Worm (Caenorhabditis elegans): ENCODE measurements around the gene xtr-2.

The xtr-2 gene

ce11 chrX:12341338-12341737 lies 26.0 kb downstream of the xtr-2 start, which contains the start of gene zig-2:
zig-2 (minus strand) TSS chrX:12341438.
- TF ChIP-seq ztf-29 (GFP tag; IDR thresholded peaks at IDR 0.05) (no peak), flt-1 (GFP tag; IDR thresholded peaks at IDR 0.05) (no peak), tab-1 (GFP tag; IDR thresholded peaks at IDR 0.05) (no peak), ref-1 (GFP tag; conservative IDR thresholded peaks at IDR 0.05) (no peak), cog-1 (tag; optimal IDR thresholded peaks at IDR 0.05) (no peak), ztf-23 (GFP tag; IDR thresholded peaks at IDR 0.05) (no peak), T22C8.4 (GFP tag; IDR thresholded peaks at IDR 0.05) (no peak), med-1 (GFP tag; optimal IDR thresholded peaks at IDR 0.05; ENCODE audit: insufficient read depth) (no peak), klf-2 (GFP tag; conservative IDR thresholded peaks at IDR 0.05) (no peak)

ce11 chrX:12343279-12343678 lies 27.9 kb downstream of the xtr-2 start, which contains the start of the genes nspc-9 and nspc-10:
nspc-9 (minus strand) TSS chrX:12343379.
nspc-10 (plus strand) TSS chrX:12343609.
- TF ChIP-seq ref-1 (GFP tag; conservative IDR thresholded peaks at IDR 0.05) (no peak), ztf-29 (GFP tag; IDR thresholded peaks at IDR 0.05) (no peak)

- no peak for TF ChIP-seq T22C8.4 (GFP tag; IDR thresholded peaks at IDR 0.05)
- TF ChIP-seq cog-1 (tag; optimal IDR thresholded peaks at IDR 0.05), result no peak
- TF ChIP-seq klf-2 (GFP tag; conservative IDR thresholded peaks at IDR 0.05), result no peak
- no peak for TF ChIP-seq flt-1 (GFP tag; IDR thresholded peaks at IDR 0.05)
- TF ChIP-seq ztf-23 (GFP tag; IDR thresholded peaks at IDR 0.05), result no peak
Observed at ce11 chrX:12346729-12347128, 31.4 kb downstream of the xtr-2 start, which contains the start of gene F42F12.11. F42F12.11 (plus strand) TSS chrX:12347029.

- TF ChIP-seq tab-1 (GFP tag; IDR thresholded peaks at IDR 0.05) (peak; percentile 73; the same call in 1 of the 2 replicates), flt-1 (GFP tag; IDR thresholded peaks at IDR 0.05) (no peak), ztf-23 (GFP tag; IDR thresholded peaks at IDR 0.05) (0 out of 2 replicates have a peak, but pooled peaks have one; percentile 7), ref-1 (GFP tag; conservative IDR thresholded peaks at IDR 0.05) (0 out of 2 replicates have a peak, but pooled peaks have one; percentile 21), ztf-29 (GFP tag; IDR thresholded peaks at IDR 0.05) (0 out of 2 replicates have a peak, but pooled peaks have one; percentile 31), med-1 (GFP tag; optimal IDR thresholded peaks at IDR 0.05; ENCODE audit: insufficient read depth) (no peak), T22C8.4 (GFP tag; IDR thresholded peaks at IDR 0.05) (0 out of 2 replicates have a peak, but pooled peaks have one; percentile 19), cog-1 (tag; optimal IDR thresholded peaks at IDR 0.05) (no peak)
Observed at ce11 chrX:12347822-12348221, 32.5 kb downstream of the xtr-2 start.

- no peak for TF ChIP-seq klf-2 (GFP tag; conservative IDR thresholded peaks at IDR 0.05)
- no peak for TF ChIP-seq ztf-23 (GFP tag; IDR thresholded peaks at IDR 0.05)
- TF ChIP-seq ref-1 (GFP tag; conservative IDR thresholded peaks at IDR 0.05), result no peak
- no peak for TF ChIP-seq cog-1 (tag; optimal IDR thresholded peaks at IDR 0.05)
- TF ChIP-seq ztf-29 (GFP tag; IDR thresholded peaks at IDR 0.05), result no peak
- TF ChIP-seq med-1 (GFP tag; optimal IDR thresholded peaks at IDR 0.05; ENCODE audit: insufficient read depth), result no peak
- no peak for TF ChIP-seq tab-1 (GFP tag; IDR thresholded peaks at IDR 0.05)
- TF ChIP-seq flt-1 (GFP tag; IDR thresholded peaks at IDR 0.05), result no peak
Observed at ce11 chrX:12348329-12348728, 33.0 kb downstream of the xtr-2 start, which contains the start of gene F42F12.14. F42F12.14 (plus strand) TSS chrX:12348629.

ce11 chrX:12350207-12350606 lies 34.8 kb downstream of the xtr-2 start, which contains the start of gene F42F12.3:
F42F12.3 (plus strand) TSS chrX:12350578.
- TF ChIP-seq klf-2 (GFP tag; conservative IDR thresholded peaks at IDR 0.05), result no peak
- no peak for TF ChIP-seq med-1 (GFP tag; optimal IDR thresholded peaks at IDR 0.05; ENCODE audit: insufficient read depth)
- no peak for TF ChIP-seq tab-1 (GFP tag; IDR thresholded peaks at IDR 0.05)
- no peak for TF ChIP-seq flt-1 (GFP tag; IDR thresholded peaks at IDR 0.05)
- TF ChIP-seq ztf-23 (GFP tag; IDR thresholded peaks at IDR 0.05), result no peak
- no peak for TF ChIP-seq ref-1 (GFP tag; conservative IDR thresholded peaks at IDR 0.05)
- TF ChIP-seq cog-1 (tag; optimal IDR thresholded peaks at IDR 0.05), result no peak
- TF ChIP-seq ztf-29 (GFP tag; IDR thresholded peaks at IDR 0.05), result no peak
- no peak for TF ChIP-seq T22C8.4 (GFP tag; IDR thresholded peaks at IDR 0.05)

ce11 chrX:12352872-12353271 lies 37.5 kb downstream of the xtr-2 start, which contains the start of gene F42F12.4:
F42F12.4 (minus strand) TSS chrX:12352947.
- no peak for TF ChIP-seq T22C8.4 (GFP tag; IDR thresholded peaks at IDR 0.05)
- TF ChIP-seq klf-2 (GFP tag; conservative IDR thresholded peaks at IDR 0.05), result no peak

ce11 chrX:12356581-12356980 lies 41.2 kb downstream of the xtr-2 start, which contains the start of gene nspc-12:
nspc-12 (minus strand) TSS chrX:12356681.
- no peak for TF ChIP-seq med-1 (GFP tag; optimal IDR thresholded peaks at IDR 0.05; ENCODE audit: insufficient read depth)
- no peak for TF ChIP-seq tab-1 (GFP tag; IDR thresholded peaks at IDR 0.05)
- no peak for TF ChIP-seq ref-1 (GFP tag; conservative IDR thresholded peaks at IDR 0.05)
- no peak for TF ChIP-seq ztf-29 (GFP tag; IDR thresholded peaks at IDR 0.05)
- TF ChIP-seq klf-2 (GFP tag; conservative IDR thresholded peaks at IDR 0.05), result no peak

- TF ChIP-seq T22C8.4 (GFP tag; IDR thresholded peaks at IDR 0.05), result no peak
- no peak for TF ChIP-seq flt-1 (GFP tag; IDR thresholded peaks at IDR 0.05)
- TF ChIP-seq ztf-29 (GFP tag; IDR thresholded peaks at IDR 0.05), result no peak
- TF ChIP-seq ztf-23 (GFP tag; IDR thresholded peaks at IDR 0.05), result no peak
Observed at ce11 chrX:12357127-12357526, 41.8 kb downstream of the xtr-2 start, which contains the start of gene nspc-13. nspc-13 (plus strand) TSS chrX:12357427.

- no peak for TF ChIP-seq T22C8.4 (GFP tag; IDR thresholded peaks at IDR 0.05)
- TF ChIP-seq ref-1 (GFP tag; conservative IDR thresholded peaks at IDR 0.05), result no peak
Observed at ce11 chrX:12358957-12359356, 43.6 kb downstream of the xtr-2 start, which contains the start of gene nspc-14. nspc-14 (minus strand) TSS chrX:12359057.

- no peak for TF ChIP-seq ref-1 (GFP tag; conservative IDR thresholded peaks at IDR 0.05)
- TF ChIP-seq T22C8.4 (GFP tag; IDR thresholded peaks at IDR 0.05), result no peak
- TF ChIP-seq ztf-23 (GFP tag; IDR thresholded peaks at IDR 0.05), result no peak
- TF ChIP-seq tab-1 (GFP tag; IDR thresholded peaks at IDR 0.05), result no peak
- TF ChIP-seq ztf-29 (GFP tag; IDR thresholded peaks at IDR 0.05), result no peak
- TF ChIP-seq cog-1 (tag; optimal IDR thresholded peaks at IDR 0.05), result no peak
- no peak for TF ChIP-seq flt-1 (GFP tag; IDR thresholded peaks at IDR 0.05)
- no peak for TF ChIP-seq med-1 (GFP tag; optimal IDR thresholded peaks at IDR 0.05; ENCODE audit: insufficient read depth)
- TF ChIP-seq klf-2 (GFP tag; conservative IDR thresholded peaks at IDR 0.05), result no peak
Observed at ce11 chrX:12360444-12360843, 45.1 kb downstream of the xtr-2 start, which contains the start of the genes nspc-15 and F19H6.6. nspc-15 (plus strand) TSS chrX:12360744. F19H6.6 (plus strand) TSS chrX:12360827.
